Fruit fly (Drosophila melanogaster) whole organism: Measurements from ENCODE around the gene elg1.

ENCODE experiments used
- CG8478 ChIP-seq: fragments of >200 bp; optimal IDR thresholded peaks from 2 replicates; lab custom pipeline; 2018; ENCODE audit warnings: inconsistent platforms
- EcR ChIP-seq, 2 experiments: fragments of >200 bp; optimal IDR thresholded peaks; 2 replicates each; lab custom pipeline; 2017; ENCODE audit warnings: missing biosample characterization in 2 of 2, missing genetic modification characterization in 2 of 2, missing genetic modification reagents in 2 of 2
- psq ChIP-seq: fragments of >200 bp; optimal IDR thresholded peaks from 2 replicates; lab custom pipeline; 2017

DNA sequence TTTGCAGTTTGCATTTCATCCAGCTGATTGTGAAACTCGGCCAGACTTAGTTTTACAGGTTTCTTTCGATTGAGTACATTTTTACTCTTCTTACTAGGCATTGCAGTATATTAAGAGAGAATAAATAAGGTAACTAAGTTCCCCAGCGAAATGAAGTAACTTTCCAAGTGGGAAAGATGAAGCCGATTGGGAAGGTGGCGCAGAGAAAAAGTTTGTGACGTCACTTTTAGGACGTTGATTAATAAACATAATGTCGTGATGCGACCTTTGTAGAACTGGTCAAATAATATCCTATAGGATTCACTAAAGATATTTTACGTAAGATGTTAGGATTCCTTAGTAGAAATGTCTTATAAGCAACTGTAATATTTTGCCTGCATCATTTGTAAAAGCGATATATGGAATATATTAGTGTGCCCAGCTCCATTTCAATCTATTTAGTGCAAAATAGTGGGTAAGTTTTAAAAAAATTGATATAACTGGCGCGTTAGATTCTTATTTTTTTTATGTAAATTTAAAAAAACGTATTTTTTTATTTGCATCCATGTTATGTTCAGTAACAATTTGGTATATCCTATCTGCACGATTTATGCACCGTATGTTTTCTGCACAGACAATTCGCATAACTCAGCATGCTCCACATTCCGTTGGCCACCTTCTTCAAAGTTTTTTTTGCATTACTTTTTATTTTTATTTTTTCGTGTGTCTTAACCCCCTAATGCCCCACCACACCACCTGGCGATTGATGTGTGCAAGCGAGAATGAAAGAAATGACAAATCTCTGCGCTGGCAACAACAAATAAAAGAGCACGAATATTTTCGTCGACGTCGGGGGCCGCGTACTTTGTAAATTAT is 12.1 kb downstream of the elg1 start, which contains the start of gene CG32152:
- no peak for TF ChIP-seq EcR (GFP tag; optimal IDR thresholded peaks at IDR 0.05; lab: Kevin White, UChicago)
- no peak for TF ChIP-seq CG8478 (lab: Kevin White, UChicago)
- TF ChIP-seq psq (lab: Kevin White, UChicago) = no peak
